Fruit fly (Drosophila melanogaster): Measurements from ENCODE around the gene CG31730.

dm6 chr2L:13268040-13268652 is 8.6 kb upstream of the CG31730 start:
- TF ChIP-seq nmo (GFP tag; optimal IDR thresholded peaks at IDR 0.05) (peak; percentile 12), vfl (GFP tag; optimal IDR thresholded peaks at IDR 0.05) (no peak), CG2712 (tag; optimal IDR thresholded peaks at IDR 0.05) (no peak), CkIIα-i1 (GFP tag; IDR thresholded peaks at IDR 0.05) (no peak), CG3838 (GFP tag; optimal IDR thresholded peaks at IDR 0.05) (no peak), CG6272 (GFP tag; IDR thresholded peaks at IDR 0.05) (no peak), CG10147 (GFP tag; optimal IDR thresholded peaks at IDR 0.05) (no peak)

Data from whole organism, embryonic.